Worm (Caenorhabditis elegans): ENCODE results near the gene F14H12.3.

ce11 chrX:4383316-4383936 is 39.4 kb downstream of the F14H12.3 start, which contains the start of gene lst-2:
- TF ChIP-seq mel-28 (tag; optimal IDR thresholded peaks at IDR 0.05; ENCODE audit: borderline replicate concordance) (no peak), madf-6 (GFP tag; IDR thresholded peaks at IDR 0.05) (no peak), unc-130 (GFP tag; optimal IDR thresholded peaks at IDR 0.05) (no peak), ama-1 (optimal IDR thresholded peaks at IDR 0.05) (no peak), ama-1 (GFP tag; optimal IDR thresholded peaks at IDR 0.05) (no peak), nfya-1 (tag; optimal IDR thresholded peaks at IDR 0.05; ENCODE audit: borderline replicate concordance, insufficient read depth) (no peak), nhr-27 (tag; optimal IDR thresholded peaks at IDR 0.05) (no peak), him-1 (tag; optimal IDR thresholded peaks at IDR 0.05) (no peak), let-526 (GFP tag; IDR thresholded peaks at IDR 0.05) (no peak), F33H1.4 (GFP tag; IDR thresholded peaks at IDR 0.05) (no peak), hlh-26 (GFP tag; conservative IDR thresholded peaks at IDR 0.05) (no peak), ZK185.1 (tag; optimal IDR thresholded peaks at IDR 0.05; ENCODE audit: poor library complexity, severe bottlenecking) (no peak), Y67H2A.10 (GFP tag; conservative IDR thresholded peaks at IDR 0.05) (no peak), snpc-4 (GFP tag; optimal IDR thresholded peaks at IDR 0.05) (no peak), snpc-4 (tag; optimal IDR thresholded peaks at IDR 0.05) (no peak)
